Worm (Caenorhabditis elegans) whole organism, early embryonic: ENCODE results near the gene vpat-1.
"Not testable (repeated sequence)": the region's sequence is repeated elsewhere in the genome, so short reads cannot be mapped to it uniquely, and the experiment has no call there.

ENCODE experiments used
- B0310.2 ChIP-seq: sonication (generic microtip); optimal IDR thresholded peaks from 2 replicates; lab custom pipeline; 2016; ENCODE audit warnings: mild to moderate bottlenecking, missing genetic modification characterization, missing compliant biosample characterization
- ama-1 ChIP-seq: fragments of 150-350 bp; optimal IDR thresholded peaks from 2 replicates; lab custom pipeline; 2014
- ceh-36 ChIP-seq: sonication (generic microtip); optimal IDR thresholded peaks from 2 replicates; lab custom pipeline; 2016; ENCODE audit warnings: missing genetic modification characterization, inconsistent platforms, missing compliant biosample characterization
- ets-7 ChIP-seq: sonication (generic microtip); optimal IDR thresholded peaks from 2 replicates; lab custom pipeline; 2016; ENCODE audit warnings: missing genotype, missing genetic modification characterization, missing compliant biosample characterization
- flt-1 ChIP-seq: fragments of 200-800 bp; sonication (Bioruptor generic); IDR thresholded peaks from 2 replicates; pipeline ENCODE4 v1.3.6; 2022; ENCODE audit warnings: missing genetic modification characterization, missing compliant biosample characterization
- hmg-4 ChIP-seq: fragments of 200-800 bp; sonication (Bioruptor generic); optimal IDR thresholded peaks from 2 replicates; lab custom pipeline; 2018; ENCODE audit warnings: mild to moderate bottlenecking, missing genetic modification characterization, missing compliant biosample characterization
- hnd-1 ChIP-seq: sonication (generic microtip); optimal IDR thresholded peaks from 2 replicates; lab custom pipeline; 2016; ENCODE audit warnings: missing genetic modification characterization, missing compliant biosample characterization
- scrt-1 ChIP-seq: fragments of 200-800 bp; sonication (Bioruptor generic); IDR thresholded peaks from 2 replicates; pipeline ENCODE4 v1.3.6; 2022; ENCODE audit warnings: missing genetic modification characterization, missing compliant biosample characterization
- tbx-11 ChIP-seq: fragments of 200-800 bp; sonication (Bioruptor generic); IDR thresholded peaks from 2 replicates; pipeline ENCODE4 v1.3.6; 2022; ENCODE audit warnings: missing genetic modification characterization, missing compliant biosample characterization
- tra-4 ChIP-seq: sonication (generic microtip); optimal IDR thresholded peaks from 2 replicates; lab custom pipeline; 2017; ENCODE audit warnings: missing genetic modification characterization, missing compliant biosample characterization

DNA sequence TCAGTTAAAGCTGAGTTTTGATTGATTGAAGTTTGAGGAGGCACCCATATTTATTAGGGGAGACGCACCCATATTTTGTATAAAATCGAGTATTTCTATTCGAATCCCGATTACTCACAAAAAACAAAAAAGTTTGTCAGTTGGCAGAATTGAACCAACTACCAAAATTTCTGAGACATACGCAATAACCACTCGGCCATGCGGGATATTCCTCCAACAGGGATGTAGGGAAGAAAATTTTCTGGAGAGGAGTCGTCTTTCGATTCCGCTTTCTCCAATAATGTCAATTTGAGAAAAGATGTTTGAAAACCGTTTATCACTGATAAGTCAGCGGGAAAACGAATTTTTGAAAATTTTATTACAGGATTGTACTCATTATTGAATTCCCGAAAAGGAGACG lies 24.6 kb upstream of the vpat-1 start:
- not testable (repeated sequence) for TF ChIP-seq tbx-11 (GFP tag; lab: Robert Waterston, UW); ceh-36 (tag; lab: Kevin White, UChicago); tra-4 (tag; lab: Kevin White, UChicago); flt-1 (GFP tag; lab: Robert Waterston, UW); ama-1 (lab: Kevin White, UChicago); ets-7 (tag; lab: Kevin White, UChicago); hmg-4 (GFP tag; lab: Kevin White, UChicago); hnd-1 (tag; lab: Kevin White, UChicago); B0310.2 (tag; lab: Kevin White, UChicago); scrt-1 (GFP tag; lab: Robert Waterston, UW)
